Fruit fly (Drosophila melanogaster): Measurements from ENCODE around the gene Hcf.

Hcf gene

DNA sequence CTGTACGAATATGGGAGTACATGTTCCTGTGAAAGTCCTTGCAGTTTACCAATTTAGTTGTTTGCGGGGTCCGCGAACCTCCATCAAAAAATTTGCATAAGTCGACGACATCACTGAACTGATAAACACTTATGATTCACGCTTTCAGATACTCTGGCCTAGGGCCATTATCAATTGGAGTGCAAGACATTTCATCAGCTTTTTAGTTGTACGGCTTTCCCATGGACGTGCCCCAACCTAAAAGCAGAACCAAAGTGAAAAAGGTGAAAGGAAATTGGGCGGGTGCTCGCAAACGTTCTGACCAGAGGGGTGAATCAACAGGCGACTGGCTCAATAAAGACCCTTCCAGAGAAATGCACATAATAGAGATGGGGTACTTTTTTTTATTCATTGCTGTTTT lies 45.5 kb downstream of the Hcf start:
- TF ChIP-seq foxo (GFP tag; optimal IDR thresholded peaks at IDR 0.05) (no peak), psq (GFP tag; optimal IDR thresholded peaks at IDR 0.05) (no peak), dsf (GFP tag; optimal IDR thresholded peaks at IDR 0.05; ENCODE audit: borderline replicate concordance) (no peak), N (GFP tag; optimal IDR thresholded peaks at IDR 0.05) (no peak), Rel (GFP tag; optimal IDR thresholded peaks at IDR 0.05) (no peak), Rel (tag; optimal IDR thresholded peaks at IDR 0.05) (no peak), Mio (GFP tag; optimal IDR thresholded peaks at IDR 0.05) (no peak), Dfd (GFP tag; optimal IDR thresholded peaks at IDR 0.05) (no peak), Jra (GFP tag; optimal IDR thresholded peaks at IDR 0.05) (no peak)

DNA sequence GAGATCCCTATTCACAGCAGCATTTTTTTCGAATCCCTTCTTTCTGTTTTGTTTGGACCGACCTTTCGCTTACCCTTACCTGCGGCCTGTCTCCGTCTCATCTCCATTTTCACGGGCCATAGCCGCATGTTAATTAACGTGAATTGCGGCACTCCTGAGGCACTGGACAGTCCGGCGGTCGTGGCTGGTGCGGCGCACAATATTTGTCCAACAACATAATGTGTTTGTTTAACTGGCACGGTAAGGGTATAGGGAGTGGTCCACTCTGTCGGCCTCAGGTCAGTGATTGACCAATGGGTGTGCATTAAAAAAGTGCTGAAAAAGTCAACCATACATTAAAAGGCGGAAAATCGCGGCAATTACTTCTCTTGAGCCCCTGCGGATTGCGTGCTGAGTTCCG lies 46.6 kb downstream of the Hcf start:
- TF ChIP-seq dsf (GFP tag; optimal IDR thresholded peaks at IDR 0.05; ENCODE audit: borderline replicate concordance): no peak
- no peak for TF ChIP-seq usp (GFP tag; optimal IDR thresholded peaks at IDR 0.05)

DNA sequence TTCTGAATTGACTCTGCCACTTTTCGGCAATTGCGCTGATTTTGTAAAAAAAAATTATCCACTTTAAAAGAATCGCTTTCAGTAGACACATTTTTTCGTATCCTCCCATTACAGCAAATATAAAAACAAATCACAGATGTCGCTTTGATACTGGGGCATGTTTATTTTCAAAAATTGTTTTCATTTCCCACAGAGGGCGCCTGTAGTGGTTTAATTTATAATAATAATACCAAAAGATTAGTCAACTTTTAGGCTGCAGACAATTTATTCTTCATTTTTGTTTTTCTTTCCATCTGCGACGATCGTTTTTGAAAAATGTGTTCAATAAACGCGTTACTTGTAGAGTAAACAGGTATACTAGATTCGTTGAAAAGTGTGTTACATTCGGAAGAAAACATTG lies 47.1 kb downstream of the Hcf start:
- TF ChIP-seq usp (GFP tag; optimal IDR thresholded peaks at IDR 0.05) (no peak), Dfd (GFP tag; optimal IDR thresholded peaks at IDR 0.05) (no peak), HLH106 (tag; optimal IDR thresholded peaks at IDR 0.05) (no peak), sv (GFP tag; optimal IDR thresholded peaks at IDR 0.05) (peak; percentile 26), br (GFP tag; optimal IDR thresholded peaks at IDR 0.05) (no peak), psq (GFP tag; optimal IDR thresholded peaks at IDR 0.05) (no peak), lola (GFP tag; optimal IDR thresholded peaks at IDR 0.05) (no peak), brk (GFP tag; optimal IDR thresholded peaks at IDR 0.05) (peak; percentile 25), Vsx2 (GFP tag; optimal IDR thresholded peaks at IDR 0.05; ENCODE audit: partially characterized antibody) (peak; percentile 43), Hr78 (GFP tag; optimal IDR thresholded peaks at IDR 0.05) (no peak), dmrt93B (GFP tag; optimal IDR thresholded peaks at IDR 0.05) (no peak), Hr83 (GFP tag; optimal IDR thresholded peaks at IDR 0.05; ENCODE audit: poor library complexity, severe bottlenecking) (peak; percentile 29), woc (GFP tag; optimal IDR thresholded peaks at IDR 0.05) (no peak), Dif (GFP tag; optimal IDR thresholded peaks at IDR 0.05; ENCODE audit: partially characterized antibody) (no peak), CrebA (GFP tag; optimal IDR thresholded peaks at IDR 0.05; ENCODE audit: borderline replicate concordance) (no peak), h (GFP tag; optimal IDR thresholded peaks at IDR 0.05) (peak; percentile 9), rgr (GFP tag; optimal IDR thresholded peaks at IDR 0.05) (peak; percentile 42), Sp1 (GFP tag; optimal IDR thresholded peaks at IDR 0.05) (no peak), Mio (GFP tag; optimal IDR thresholded peaks at IDR 0.05) (no peak), dsf (GFP tag; optimal IDR thresholded peaks at IDR 0.05; ENCODE audit: borderline replicate concordance) (no peak), pan (optimal IDR thresholded peaks at IDR 0.05) (no peak), foxo (GFP tag; optimal IDR thresholded peaks at IDR 0.05) (peak in 1 of 2 experiments; percentile 15), tai (GFP tag; optimal IDR thresholded peaks at IDR 0.05) (peak; percentile 55), OdsH (GFP tag; optimal IDR thresholded peaks at IDR 0.05) (peak; percentile 25), Hnf4 (GFP tag; optimal IDR thresholded peaks at IDR 0.05) (peak; percentile 31), fru (GFP tag; optimal IDR thresholded peaks at IDR 0.05) (peak; percentile 24), Myc (optimal IDR thresholded peaks at IDR 0.05) (peak; percentile 62), CG9705 (GFP tag; optimal IDR thresholded peaks at IDR 0.05) (no peak), CG32264 (GFP tag; optimal IDR thresholded peaks at IDR 0.05) (no peak), Jra (GFP tag; optimal IDR thresholded peaks at IDR 0.05) (no peak), Rel (GFP tag; optimal IDR thresholded peaks at IDR 0.05) (no peak), Rel (tag; optimal IDR thresholded peaks at IDR 0.05) (no peak), sage (GFP tag; optimal IDR thresholded peaks at IDR 0.05) (no peak), N (GFP tag; optimal IDR thresholded peaks at IDR 0.05) (no peak)

DNA sequence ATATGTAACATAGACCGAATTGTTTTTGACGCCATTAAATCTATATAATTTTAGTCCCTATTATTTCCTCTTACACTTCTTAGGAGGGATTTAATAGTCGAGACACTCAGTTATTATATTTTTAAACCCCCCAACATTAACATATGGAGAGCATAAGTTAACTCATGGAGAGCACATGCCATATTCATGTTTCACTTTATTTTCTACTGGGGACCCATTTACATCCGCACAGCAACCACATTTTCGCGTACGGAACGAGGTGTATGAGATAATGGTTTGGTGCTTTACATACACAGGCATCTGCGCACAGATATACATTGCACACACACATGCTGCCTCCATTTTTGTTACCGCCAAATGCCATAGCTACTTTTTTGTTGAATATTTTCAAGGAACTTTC lies 51.8 kb downstream of the Hcf start:
- TF ChIP-seq ey (GFP tag; optimal IDR thresholded peaks at IDR 0.05): no peak
- TF ChIP-seq Dif (GFP tag; optimal IDR thresholded peaks at IDR 0.05; ENCODE audit: partially characterized antibody): no peak
- TF ChIP-seq fru (GFP tag; optimal IDR thresholded peaks at IDR 0.05): no peak
- TF ChIP-seq Abd-B (GFP tag; optimal IDR thresholded peaks at IDR 0.05): no peak
- TF ChIP-seq Jra (GFP tag; optimal IDR thresholded peaks at IDR 0.05): no peak
- no peak for TF ChIP-seq brk (GFP tag; optimal IDR thresholded peaks at IDR 0.05)
- TF ChIP-seq lola (GFP tag; optimal IDR thresholded peaks at IDR 0.05): no peak
